Fruit fly (Drosophila melanogaster): ENCODE measurements around the gene Cyp4c3.

The Cyp4c3 gene

dm6 chr3R:30887711-30888549 is 5.9 kb upstream of the Cyp4c3 start (continued):
- TF ChIP-seq CG15073 (GFP tag; optimal IDR thresholded peaks at IDR 0.05), result no peak
- TF ChIP-seq CHES-1-like (GFP tag; optimal IDR thresholded peaks at IDR 0.05), result peak; percentile 52
- TF ChIP-seq Hsf (GFP tag; optimal IDR thresholded peaks at IDR 0.05), result peak; percentile 69
- peak; percentile 31; the same call in 1 of the 2 replicates for TF ChIP-seq Taf1 (GFP tag; IDR thresholded peaks at IDR 0.05)
- TF ChIP-seq nerfin-1 (tag; optimal IDR thresholded peaks at IDR 0.05), result peak; percentile 41
- TF ChIP-seq Gsc (GFP tag; IDR thresholded peaks at IDR 0.05), result peak; percentile 42
- peak; percentile 9 for TF ChIP-seq CG13775 (GFP tag; optimal IDR thresholded peaks at IDR 0.05)
- TF ChIP-seq psq (GFP tag; optimal IDR thresholded peaks at IDR 0.05), result no peak
- TF ChIP-seq toy (GFP tag; IDR thresholded peaks at IDR 0.05), result no peak
- no peak for TF ChIP-seq usp (GFP tag; optimal IDR thresholded peaks at IDR 0.05)
- peak; percentile 9 for TF ChIP-seq pho (GFP tag; optimal IDR thresholded peaks at IDR 0.05)
- no peak for TF ChIP-seq Doc3 (GFP tag; IDR thresholded peaks at IDR 0.05; ENCODE audit: partially characterized antibody)
- TF ChIP-seq CG17186 (GFP tag; optimal IDR thresholded peaks at IDR 0.05), result no peak
- no peak for TF ChIP-seq zen2 (GFP tag; IDR thresholded peaks at IDR 0.05; ENCODE audit: partially characterized antibody)
- peak; percentile 59 for TF ChIP-seq CG4730 (GFP tag; IDR thresholded peaks at IDR 0.05)
- peak; percentile 77 for TF ChIP-seq CG2678 (tag; optimal IDR thresholded peaks at IDR 0.05)
- TF ChIP-seq Chrac-16 (GFP tag; optimal IDR thresholded peaks at IDR 0.05), result peak; percentile 38
- peak; percentile 77 for TF ChIP-seq CG1647 (GFP tag; optimal IDR thresholded peaks at IDR 0.05)
- TF ChIP-seq CG12769 (tag; optimal IDR thresholded peaks at IDR 0.05), result no peak
- no peak for TF ChIP-seq CG4360 (GFP tag; IDR thresholded peaks at IDR 0.05)
- peak; percentile 23 for TF ChIP-seq CG9727 (GFP tag; optimal IDR thresholded peaks at IDR 0.05)
- peak; percentile 22 for TF ChIP-seq Dad (GFP tag; optimal IDR thresholded peaks at IDR 0.05)
- no peak for TF ChIP-seq CG8290 (GFP tag; optimal IDR thresholded peaks at IDR 0.05)
- no peak for TF ChIP-seq CG8290 (tag; optimal IDR thresholded peaks at IDR 0.05)
- no peak for TF ChIP-seq CG2129 (GFP tag; IDR thresholded peaks at IDR 0.05; ENCODE audit: partially characterized antibody)
- peak; percentile 5 for TF ChIP-seq CG12744 (GFP tag; optimal IDR thresholded peaks at IDR 0.05)
- TF ChIP-seq ttk (GFP tag; IDR thresholded peaks at IDR 0.05), result peak; percentile 41; the same call in 1 of the 2 replicates
- TF ChIP-seq unc-4 (GFP tag; IDR thresholded peaks at IDR 0.05; ENCODE audit: partially characterized antibody), result no peak
- peak; percentile 49 for TF ChIP-seq fd3F (GFP tag; optimal IDR thresholded peaks at IDR 0.05)
- peak; percentile 35 for TF ChIP-seq CG11398 (GFP tag; optimal IDR thresholded peaks at IDR 0.05)
- peak; percentile 45; the same call in 1 of the 2 replicates for TF ChIP-seq CG9215 (GFP tag; IDR thresholded peaks at IDR 0.05)
- peak; percentile 40; the same call in 1 of the 3 replicates for TF ChIP-seq CG34422 (GFP tag; IDR thresholded peaks at IDR 0.05)
- TF ChIP-seq aop (GFP tag; IDR thresholded peaks at IDR 0.05), result no peak
- TF ChIP-seq CG8944 (GFP tag; optimal IDR thresholded peaks at IDR 0.05), result peak; percentile 58
- TF ChIP-seq CG4617 (GFP tag; optimal IDR thresholded peaks at IDR 0.05; ENCODE audit: borderline replicate concordance), result no peak
- peak; percentile 60 for TF ChIP-seq CG10209 (GFP tag; optimal IDR thresholded peaks at IDR 0.05)
- TF ChIP-seq CG16779 (GFP tag; IDR thresholded peaks at IDR 0.05), result 0 out of 2 replicates have a peak, but pooled peaks have one; percentile 32
- TF ChIP-seq CG17568 (GFP tag; optimal IDR thresholded peaks at IDR 0.05), result no peak
- TF ChIP-seq CG10654 (GFP tag; optimal IDR thresholded peaks at IDR 0.05), result peak; percentile 30
- peak; percentile 35 for TF ChIP-seq Hmr (GFP tag; optimal IDR thresholded peaks at IDR 0.05)
- peak; percentile 77 for TF ChIP-seq Xrp1 (GFP tag; IDR thresholded peaks at IDR 0.05)
- TF ChIP-seq sim (GFP tag; IDR thresholded peaks at IDR 0.05), result no peak
- peak; percentile 14; the same call in 1 of the 2 replicates for TF ChIP-seq ssp (GFP tag; IDR thresholded peaks at IDR 0.05)
- TF ChIP-seq Scr (GFP tag; IDR thresholded peaks at IDR 0.05; ENCODE audit: partially characterized antibody), result no peak
- TF ChIP-seq Dbx (GFP tag; IDR thresholded peaks at IDR 0.05), result 0 out of 3 replicates have a peak, but pooled peaks have one; percentile 39
- TF ChIP-seq yki (optimal IDR thresholded peaks at IDR 0.05), result no peak
- TF ChIP-seq NC2β (GFP tag; optimal IDR thresholded peaks at IDR 0.05), result peak; percentile 66
- peak; percentile 70 for TF ChIP-seq ara (GFP tag; IDR thresholded peaks at IDR 0.05)
- peak; percentile 4 for TF ChIP-seq tup (GFP tag; optimal IDR thresholded peaks at IDR 0.05)
- TF ChIP-seq CG4282 (GFP tag; optimal IDR thresholded peaks at IDR 0.05), result peak; percentile 48
